Worm (Caenorhabditis elegans) whole organism, late embryonic: ENCODE measurements around the gene ddx-19.

Source experiments
- fax-1 ChIP-seq: sonication (generic microtip); optimal IDR thresholded peaks from 2 replicates; lab custom pipeline; 2016; ENCODE audit warnings: missing genotype, missing genetic modification characterization, missing compliant biosample characterization
- fkh-10 ChIP-seq: fragments of 150-350 bp; optimal IDR thresholded peaks from 2 replicates; lab custom pipeline; 2014; ENCODE audit warnings: missing biosample characterization, missing genetic modification reagents, missing genetic modification characterization
- lin-11 ChIP-seq: fragments of 200-800 bp; sonication (Bioruptor generic); optimal IDR thresholded peaks from 2 replicates; lab custom pipeline; 2018; ENCODE audit warnings: mild to moderate bottlenecking, missing genetic modification characterization, missing compliant biosample characterization
- nfya-1 ChIP-seq: sonication (generic microtip); optimal IDR thresholded peaks from 2 replicates; lab custom pipeline; 2017; ENCODE audit warnings: missing genetic modification characterization, mild to moderate bottlenecking, missing compliant biosample characterization, antibody characterized with exemption, moderate library complexity
- nhr-11 ChIP-seq: fragments of 150-350 bp; optimal IDR thresholded peaks from 2 replicates; lab custom pipeline; 2014; ENCODE audit warnings: missing biosample characterization, missing genetic modification characterization

- no peak for TF ChIP-seq lin-11
- TF ChIP-seq nhr-11 (tag; lab: Kevin White, UChicago): no peak
- no peak for TF ChIP-seq fax-1 (tag; lab: Kevin White, UChicago)
- no peak for TF ChIP-seq fkh-10 (GFP tag; lab: Kevin White, UChicago)
- TF ChIP-seq nfya-1 (tag; lab: Kevin White, UChicago): no peak
Observed at ce11 chrII:8896541-8896940, 11.8 kb downstream of the ddx-19 start, which contains the start of gene lat-1.
